Fruit fly (Drosophila melanogaster) whole organism, larva: Measurements from ENCODE around the gene Piezo.

Experiments
- noc ChIP-seq: fragments of 200-800 bp; sonication (Bioruptor generic); optimal IDR thresholded peaks from 3 replicates; lab custom pipeline; 2019; ENCODE audit warnings: missing biosample characterization, mild to moderate bottlenecking, missing genetic modification characterization, moderate library complexity

Gene Piezo

dm6 chr2L:8198757-8199156, 35.9 kb downstream of the Piezo start, which contains the start of gene PGAP5:
Gene PGAP5 (plus strand): TSS chr2L:8198882.
- TF ChIP-seq noc (tag; lab: Kevin White, UChicago) = no peak

dm6 chr2L:8202569-8202968, 39.7 kb downstream of the Piezo start:
- no peak for TF ChIP-seq noc (tag; lab: Kevin White, UChicago)

DNA sequence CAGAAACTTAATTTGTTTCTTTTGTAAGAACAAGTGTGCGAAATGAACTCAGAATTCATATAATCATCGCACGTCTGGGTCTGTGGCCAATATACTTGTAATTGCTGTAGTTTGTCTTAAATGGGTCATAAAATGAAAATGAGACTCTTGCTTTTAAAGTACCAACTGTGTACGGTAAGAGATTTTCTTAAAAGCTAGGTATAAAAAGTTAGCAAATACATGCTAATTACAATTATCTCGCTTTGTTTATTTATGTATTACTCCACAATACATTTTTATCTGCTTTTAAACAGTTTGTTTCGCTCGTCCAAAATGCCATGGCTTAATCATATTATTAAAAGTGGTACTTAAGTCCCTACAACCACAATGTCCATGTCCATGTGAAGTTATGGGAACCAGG, 40.9 kb downstream of the Piezo start:
- peak; percentile 9 for TF ChIP-seq noc (tag; lab: Kevin White, UChicago)

DNA sequence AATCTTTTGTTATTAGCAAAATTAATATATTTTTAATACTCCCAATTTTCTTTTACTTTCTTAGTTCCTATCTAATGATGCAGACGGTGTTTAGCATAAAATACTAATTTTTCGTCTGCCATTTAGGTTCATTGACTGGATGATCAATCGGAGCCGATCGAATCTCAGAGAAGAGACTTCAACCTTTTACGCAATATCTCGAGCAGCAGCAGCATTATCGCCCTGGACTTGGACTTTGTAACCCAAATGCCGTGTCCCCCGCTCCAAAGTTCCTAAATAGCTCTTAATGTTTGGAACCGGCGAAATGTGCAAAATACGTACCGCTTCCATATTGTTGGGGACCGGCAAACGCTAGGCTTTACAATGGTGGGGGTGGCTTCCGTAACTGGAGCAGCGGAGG, 41.5 kb downstream of the Piezo start:
- TF ChIP-seq noc (tag; lab: Kevin White, UChicago) = no peak

dm6 chr2L:8204996-8205567, 42.2 kb downstream of the Piezo start, which contains the start of gene SLC5A11:
Gene SLC5A11 (minus strand): TSS chr2L:8205132.
- TF ChIP-seq noc (tag; lab: Kevin White, UChicago) = peak; percentile 98

DNA sequence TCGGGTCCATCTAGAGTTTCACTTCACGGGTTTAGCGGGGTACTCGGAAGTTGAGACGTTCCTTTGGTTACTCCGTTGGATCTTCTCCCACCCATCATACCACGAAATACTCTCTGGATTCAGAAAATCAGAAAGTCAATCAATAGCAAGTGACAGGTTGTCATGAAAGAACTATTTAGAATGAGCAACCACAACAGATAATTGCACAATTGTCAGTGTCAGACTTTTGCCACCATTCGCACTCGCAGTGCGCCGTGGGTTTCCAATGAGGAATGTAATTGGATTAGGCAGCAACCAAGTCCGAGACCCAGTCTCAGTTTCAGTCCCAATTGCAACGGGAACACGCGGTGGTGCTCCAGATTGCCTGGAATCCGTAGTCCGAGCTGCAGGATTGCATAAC, 43.0 kb downstream of the Piezo start, which contains the start of gene CG8419:
Gene CG8419 (plus strand): TSS at position 301 of the 400 bp plus-strand sequence.
- no peak for TF ChIP-seq noc (tag; lab: Kevin White, UChicago)

DNA sequence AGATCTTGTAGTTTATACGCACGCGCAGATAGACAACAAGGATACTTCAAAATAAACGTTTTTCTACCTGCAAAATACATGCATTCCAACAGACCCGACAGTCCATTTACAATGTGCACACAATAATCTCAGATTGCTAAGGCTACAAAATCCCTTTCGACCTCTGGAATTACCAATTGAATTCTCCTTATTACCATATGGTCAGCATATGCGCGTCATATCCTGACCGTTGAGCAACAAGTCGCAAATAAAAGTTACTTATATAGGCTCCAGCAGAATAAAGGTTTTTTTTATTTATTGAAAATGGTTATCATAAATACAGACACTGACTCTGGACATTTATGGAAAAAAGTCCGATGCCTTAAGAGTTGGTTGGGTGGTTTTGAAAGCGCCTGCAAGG, 46.5 kb downstream of the Piezo start:
- no peak for TF ChIP-seq noc (tag; lab: Kevin White, UChicago)

DNA sequence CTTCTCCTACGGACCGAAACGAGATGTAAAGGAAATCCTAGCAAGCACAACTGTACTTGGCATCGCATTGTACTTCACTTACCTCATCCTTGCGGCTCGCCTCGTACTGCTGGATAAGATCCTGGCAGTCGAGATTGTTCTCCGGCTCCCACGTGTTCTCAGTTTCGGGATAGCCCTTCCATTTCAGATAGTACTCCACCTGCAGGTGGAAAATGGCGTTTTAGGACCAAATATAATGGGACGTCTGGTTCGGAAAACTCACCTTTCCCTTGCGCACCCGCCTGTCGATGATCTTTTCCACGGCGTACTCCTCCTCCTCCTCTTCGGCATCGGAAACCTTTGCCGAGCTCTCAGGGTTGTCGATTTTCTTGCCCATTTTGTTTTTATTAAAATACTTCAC, 47.6 kb downstream of the Piezo start:
- TF ChIP-seq noc (tag; lab: Kevin White, UChicago) = no peak

dm6 chr2L:8211070-8211469, 48.2 kb downstream of the Piezo start, which contains the start of gene Ssb-c31a:
Gene Ssb-c31a (plus strand): TSS chr2L:8211347.
- peak; percentile 67 for TF ChIP-seq noc (tag; lab: Kevin White, UChicago)

DNA sequence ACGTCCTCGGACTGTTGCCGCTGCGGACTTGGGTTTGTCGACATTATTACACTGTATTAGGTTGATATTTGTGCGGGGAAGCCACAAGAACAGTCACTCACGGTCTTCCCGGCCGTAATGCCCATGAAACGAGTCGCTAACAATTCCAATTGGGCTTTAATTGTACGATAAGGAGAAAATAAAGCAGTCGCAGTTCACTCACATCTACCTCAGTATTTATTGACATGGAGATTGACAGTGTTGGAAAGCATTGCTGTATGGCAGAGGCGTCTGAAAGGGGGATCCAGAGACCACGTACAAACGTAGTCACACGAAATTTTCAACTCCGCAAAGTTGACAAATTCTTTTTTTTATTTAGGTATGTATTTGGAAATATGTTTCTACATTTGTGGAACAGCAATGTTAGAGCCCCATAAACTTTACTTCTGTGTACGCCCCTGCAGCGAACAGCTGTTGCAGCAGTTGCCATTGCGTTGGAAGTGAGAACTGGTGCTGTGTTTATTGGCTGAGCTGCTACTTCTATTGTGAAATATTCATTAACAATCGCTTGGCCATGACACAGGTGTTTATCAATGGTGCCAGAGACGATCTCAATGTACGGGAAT, 49.9 kb downstream of the Piezo start, which contains the start of the genes CG8372 and CG8360:
Gene CG8372 (minus strand): TSS at position 237 of the 605 bp plus-strand sequence.
Gene CG8360 (plus strand): TSS at position 294 of the 605 bp plus-strand sequence.
- TF ChIP-seq noc (tag; lab: Kevin White, UChicago) = peak; percentile 98

DNA sequence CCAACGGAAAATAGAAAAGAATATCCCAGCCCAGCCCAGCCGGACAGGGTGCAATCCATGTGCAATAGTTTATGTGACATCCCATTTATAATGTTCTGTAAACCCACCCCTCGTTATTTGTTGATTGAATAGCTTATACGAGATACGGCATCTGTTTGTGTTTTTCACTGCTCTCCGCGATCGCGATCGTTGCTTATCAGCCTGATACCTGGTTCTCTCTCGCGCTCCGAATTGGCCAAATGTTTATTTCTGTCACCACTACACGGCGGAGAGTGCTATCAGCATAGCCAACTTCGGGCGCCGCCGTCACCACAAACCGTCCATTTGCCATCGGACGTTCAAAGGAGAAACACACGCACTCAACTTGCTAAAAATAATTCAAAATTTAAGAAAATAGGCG, 51.1 kb downstream of the Piezo start, which contains the start of gene CG8353:
Gene CG8353 (plus strand): TSS at position 59 of the 400 bp plus-strand sequence.
- peak; percentile 27 for TF ChIP-seq noc (tag; lab: Kevin White, UChicago)

DNA sequence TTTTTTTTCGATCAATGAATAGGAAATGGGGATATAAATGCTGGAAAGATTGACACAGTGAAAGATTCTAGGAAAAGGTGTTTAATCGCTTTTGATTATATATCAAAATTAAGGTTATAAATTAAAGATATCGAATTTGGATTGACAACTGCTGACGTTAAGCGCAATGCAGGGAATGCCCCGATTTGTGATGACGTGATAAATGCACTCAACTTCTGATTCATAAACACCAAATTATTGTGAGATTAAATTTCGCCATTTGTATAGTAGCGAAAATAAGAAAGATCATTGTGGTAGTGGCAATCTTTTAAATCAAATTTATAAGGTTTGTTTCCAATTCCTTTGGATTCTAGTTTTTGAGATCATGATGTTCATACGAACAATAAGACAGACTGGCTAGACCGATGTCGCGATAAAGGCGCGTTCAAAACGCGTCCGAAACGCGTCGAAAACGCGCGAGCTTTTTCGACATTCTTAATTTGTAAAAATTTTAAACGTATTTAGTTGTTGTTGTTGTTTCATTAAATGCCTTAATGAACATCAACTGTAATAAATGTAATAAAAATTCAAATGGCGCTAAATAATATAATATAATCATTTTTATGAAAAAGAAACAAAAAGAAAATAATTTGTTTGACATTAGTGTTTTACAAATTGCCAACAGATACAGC, 52.5 kb downstream of the Piezo start, which contains the start of gene CG8349:
Gene CG8349 (plus strand): TSS at position 657 of the 671 bp plus-strand sequence.
- no peak for TF ChIP-seq noc (tag; lab: Kevin White, UChicago)

DNA sequence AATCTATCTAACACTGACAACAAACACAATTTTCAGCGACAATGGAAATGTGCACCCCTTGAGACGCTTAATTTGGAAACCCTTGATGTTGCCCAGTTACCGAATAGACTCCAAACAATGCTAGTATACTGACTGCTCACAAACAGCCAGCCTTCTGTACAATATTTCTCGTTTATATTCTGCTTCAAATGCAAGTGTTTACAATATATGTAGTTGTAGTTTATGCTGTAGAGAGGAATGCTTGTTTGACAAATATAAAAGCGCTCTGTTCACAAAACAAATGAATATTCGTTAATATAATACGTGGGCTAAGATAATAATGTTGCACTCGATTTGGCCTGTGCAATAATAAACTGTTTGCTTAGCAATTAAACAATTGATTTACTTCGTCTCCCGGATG, 55.0 kb downstream of the Piezo start, which contains the start of gene CG8292:
Gene CG8292 (minus strand): TSS at position 101 of the 400 bp plus-strand sequence.
- TF ChIP-seq noc (tag; lab: Kevin White, UChicago) = no peak

dm6 chr2L:8220393-8220934, 57.6 kb downstream of the Piezo start, which contains the start of gene Snx6:
Gene Snx6 (minus strand): TSS chr2L:8220741.
- TF ChIP-seq noc (tag; lab: Kevin White, UChicago) = no peak

dm6 chr2L:8229134-8229533, 66.3 kb downstream of the Piezo start:
- no peak for TF ChIP-seq noc (tag; lab: Kevin White, UChicago)

DNA sequence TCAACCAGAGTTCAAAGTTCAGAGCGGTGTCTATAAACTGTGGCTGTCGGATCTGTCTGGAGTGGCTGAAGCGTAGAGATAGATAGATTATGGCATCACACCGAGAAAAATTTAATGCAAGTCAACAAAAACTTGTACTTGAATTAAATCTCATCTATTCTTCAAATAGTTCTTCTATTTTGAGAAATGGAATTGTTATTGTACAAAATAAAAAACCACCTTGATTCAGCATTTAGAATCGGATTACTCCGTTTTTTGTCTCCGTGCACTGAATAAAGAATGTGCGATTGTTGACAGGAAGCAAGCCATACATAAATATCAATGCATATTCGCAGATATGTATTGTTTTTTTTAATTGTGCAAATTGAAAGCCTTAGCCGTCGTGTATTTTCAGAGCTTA, 66.8 kb downstream of the Piezo start:
- TF ChIP-seq noc (tag; lab: Kevin White, UChicago) = peak; percentile 79
